Worm (Caenorhabditis elegans) whole organism, mixed stage, embryonic: ENCODE data around the gene srbc-55.
"Not testable (repeated sequence)": the region's sequence is repeated elsewhere in the genome, so short reads cannot be mapped to it uniquely, and the experiment has no call there.

Experiments used
- M03D4.4 ChIP-seq: sonication (generic microtip); optimal IDR thresholded peaks from 2 replicates; lab custom pipeline; 2017; ENCODE audit warnings: mild to moderate bottlenecking, missing genetic modification characterization, missing compliant biosample characterization
- bed-3 ChIP-seq: fragments of 200-800 bp; sonication (Bioruptor generic); optimal IDR thresholded peaks from 3 replicates; lab custom pipeline; 2018; ENCODE audit warnings: mild to moderate bottlenecking, missing genetic modification characterization, moderate library complexity, missing compliant biosample characterization
- blmp-1 ChIP-seq: fragments of 150-350 bp; optimal IDR thresholded peaks from 2 replicates; lab custom pipeline; 2014; ENCODE audit warnings: missing biosample characterization, missing genetic modification characterization
- ceh-39 ChIP-seq: fragments of 150-350 bp; optimal IDR thresholded peaks from 2 replicates; lab custom pipeline; 2014; ENCODE audit warnings: missing biosample characterization, missing genetic modification characterization
- ceh-43 ChIP-seq: fragments of 200-800 bp; sonication (Bioruptor generic); optimal IDR thresholded peaks from 2 replicates; lab custom pipeline; 2018; ENCODE audit warnings: mild to moderate bottlenecking, missing genetic modification characterization, moderate library complexity, missing compliant biosample characterization
- ceh-83 ChIP-seq: fragments of 200-800 bp; sonication (Bioruptor generic); optimal IDR thresholded peaks from 2 replicates; lab custom pipeline; 2018; ENCODE audit warnings: mild to moderate bottlenecking, missing genetic modification characterization, missing compliant biosample characterization
- ces-1 ChIP-seq: fragments of 150-350 bp; optimal IDR thresholded peaks from 2 replicates; lab custom pipeline; 2014; ENCODE audit warnings: missing biosample characterization, missing genetic modification reagents, missing genetic modification characterization
- drap-1 ChIP-seq: fragments of 200-800 bp; sonication (Bioruptor generic); optimal IDR thresholded peaks from 3 replicates; lab custom pipeline; 2018; ENCODE audit warnings: mild to moderate bottlenecking, missing genetic modification characterization, missing compliant biosample characterization
- elt-1 ChIP-seq: sonication (generic microtip); optimal IDR thresholded peaks from 2 replicates; lab custom pipeline; 2017; ENCODE audit warnings: missing genetic modification characterization, mild to moderate bottlenecking, missing compliant biosample characterization, antibody characterized with exemption, moderate library complexity, borderline replicate concordance; ENCODE audit not compliant: insufficient read depth
- elt-3 ChIP-seq: fragments of 150-350 bp; optimal IDR thresholded peaks from 2 replicates; lab custom pipeline; 2014; ENCODE audit warnings: missing biosample characterization, missing genetic modification characterization
- flh-1 ChIP-seq: fragments of 200-800 bp; sonication (Bioruptor generic); optimal IDR thresholded peaks from 2 replicates; lab custom pipeline; 2018; ENCODE audit warnings: mild to moderate bottlenecking, missing genetic modification characterization, moderate library complexity, missing compliant biosample characterization
- ham-2 ChIP-seq: fragments of 200-800 bp; sonication (Bioruptor generic); optimal IDR thresholded peaks from 2 replicates; lab custom pipeline; 2018; ENCODE audit warnings: mild to moderate bottlenecking, missing genetic modification characterization, missing compliant biosample characterization
- hlh-1 ChIP-seq: fragments of 150-350 bp; optimal IDR thresholded peaks from 2 replicates; lab custom pipeline; 2014; ENCODE audit warnings: missing biosample characterization, missing genetic modification reagents, missing genetic modification characterization
- lin-13 ChIP-seq: fragments of 150-350 bp; optimal IDR thresholded peaks from 2 replicates; lab custom pipeline; 2014; ENCODE audit warnings: missing biosample characterization, missing genetic modification characterization
- lin-32 ChIP-seq: fragments of 200-800 bp; sonication (Bioruptor generic); optimal IDR thresholded peaks from 2 replicates; lab custom pipeline; 2018; ENCODE audit warnings: mild to moderate bottlenecking, missing genetic modification characterization, missing compliant biosample characterization
- mab-5 ChIP-seq: fragments of 150-350 bp; optimal IDR thresholded peaks from 2 replicates; lab custom pipeline; 2014; ENCODE audit warnings: missing biosample characterization, missing genetic modification characterization
- mls-2 ChIP-seq: sonication (generic microtip); optimal IDR thresholded peaks from 2 replicates; lab custom pipeline; 2016; ENCODE audit warnings: mild to moderate bottlenecking, missing genetic modification characterization, moderate library complexity, missing compliant biosample characterization
- nhr-12 ChIP-seq: fragments of 150-350 bp; optimal IDR thresholded peaks from 2 replicates; lab custom pipeline; 2014; ENCODE audit warnings: missing biosample characterization, missing genetic modification characterization
- nhr-2 ChIP-seq: fragments of 150-350 bp; optimal IDR thresholded peaks from 2 replicates; lab custom pipeline; 2014; ENCODE audit warnings: missing biosample characterization, missing genetic modification characterization
- nhr-237 ChIP-seq: fragments of 150-350 bp; optimal IDR thresholded peaks from 2 replicates; lab custom pipeline; 2014; ENCODE audit warnings: missing biosample characterization, missing genetic modification characterization
- nhr-28 ChIP-seq: fragments of 150-350 bp; optimal IDR thresholded peaks from 2 replicates; lab custom pipeline; 2014; ENCODE audit warnings: missing biosample characterization, missing genetic modification characterization
- nhr-76 ChIP-seq: sonication (generic microtip); optimal IDR thresholded peaks from 2 replicates; lab custom pipeline; 2017; ENCODE audit warnings: missing biosample characterization, missing genetic modification characterization
- pha-4 ChIP-seq: fragments of 150-350 bp; optimal IDR thresholded peaks from 2 replicates; lab custom pipeline; 2018; ENCODE audit warnings: missing biosample characterization, missing genetic modification reagents, missing genetic modification characterization
- sem-2 ChIP-seq: fragments of 200-800 bp; sonication (Bioruptor generic); optimal IDR thresholded peaks from 2 replicates; lab custom pipeline; 2018; ENCODE audit warnings: mild to moderate bottlenecking, missing genetic modification characterization, missing compliant biosample characterization
- snpc-4 ChIP-seq: fragments of 150-350 bp; optimal IDR thresholded peaks from 2 replicates; lab custom pipeline; 2014; ENCODE audit warnings: missing biosample characterization, missing genetic modification characterization
- tbx-8 ChIP-seq: fragments of 200-800 bp; sonication (Bioruptor generic); optimal IDR thresholded peaks from 2 replicates; lab custom pipeline; 2018; ENCODE audit warnings: mild to moderate bottlenecking, missing genetic modification characterization, moderate library complexity, missing compliant biosample characterization
- unc-120 ChIP-seq: sonication (generic microtip); optimal IDR thresholded peaks from 2 replicates; lab custom pipeline; 2017; ENCODE audit warnings: missing genetic modification characterization, missing compliant biosample characterization; ENCODE audit not compliant: poor library complexity, severe bottlenecking
- unc-39 ChIP-seq: fragments of 150-350 bp; optimal IDR thresholded peaks from 2 replicates; lab custom pipeline; 2014; ENCODE audit warnings: missing biosample characterization, missing genetic modification characterization
- unc-62 ChIP-seq: fragments of 150-350 bp; optimal IDR thresholded peaks from 2 replicates; lab custom pipeline; 2014; ENCODE audit warnings: missing biosample characterization, missing genetic modification reagents, missing genetic modification characterization
- zip-8 ChIP-seq: fragments of 150-350 bp; optimal IDR thresholded peaks from 2 replicates; lab custom pipeline; 2014; ENCODE audit warnings: missing biosample characterization, missing genetic modification characterization
- ztf-11 ChIP-seq: fragments of 150-350 bp; optimal IDR thresholded peaks from 2 replicates; lab custom pipeline; 2014; ENCODE audit warnings: missing biosample characterization, missing genetic modification characterization

Gene srbc-55

DNA sequence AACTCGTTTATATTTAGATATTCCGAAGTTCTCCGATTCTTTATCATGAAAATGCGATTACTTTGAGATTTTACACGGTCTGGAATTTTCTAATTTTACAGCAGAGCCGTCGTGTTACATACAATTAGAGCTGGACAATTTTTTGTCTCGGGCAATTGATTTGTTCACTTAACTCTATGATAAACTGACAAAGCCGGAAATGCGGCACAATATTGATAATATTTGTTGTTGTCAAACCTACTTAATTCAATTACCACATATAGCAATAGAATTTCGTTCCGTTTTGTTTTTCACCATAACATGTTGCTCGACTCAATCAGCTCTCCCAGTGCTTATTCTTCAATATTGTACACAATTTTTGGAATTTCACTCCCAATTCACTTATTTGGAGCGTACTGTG is 33.2 kb upstream of the srbc-55 start, which contains the start of gene srh-299:
srh-299 (plus strand) TSS at position 301 of the 400 bp plus-strand sequence.
- TF ChIP-seq bed-3 (GFP tag; lab: Kevin White, UChicago) (no peak), ceh-83 (no peak), unc-120 (tag; lab: Kevin White, UChicago) (no peak), M03D4.4 (no peak), snpc-4 (tag; lab: Kevin White, UChicago) (no peak), nhr-237 (tag; lab: Kevin White, UChicago) (no peak), ces-1 (GFP tag; lab: Kevin White, UChicago) (no peak), ztf-11 (tag; lab: Kevin White, UChicago) (no peak), lin-13 (tag; lab: Kevin White, UChicago) (no peak), zip-8 (tag; lab: Kevin White, UChicago) (no peak), ceh-39 (tag; lab: Kevin White, UChicago) (no peak), mab-5 (tag; lab: Kevin White, UChicago) (no peak), nhr-28 (tag; lab: Kevin White, UChicago) (no peak), unc-62 (GFP tag; lab: Kevin White, UChicago) (no peak), elt-3 (tag; lab: Kevin White, UChicago) (no peak), blmp-1 (tag; lab: Kevin White, UChicago) (no peak), ceh-43 (GFP tag; lab: Kevin White, UChicago) (no peak)

DNA sequence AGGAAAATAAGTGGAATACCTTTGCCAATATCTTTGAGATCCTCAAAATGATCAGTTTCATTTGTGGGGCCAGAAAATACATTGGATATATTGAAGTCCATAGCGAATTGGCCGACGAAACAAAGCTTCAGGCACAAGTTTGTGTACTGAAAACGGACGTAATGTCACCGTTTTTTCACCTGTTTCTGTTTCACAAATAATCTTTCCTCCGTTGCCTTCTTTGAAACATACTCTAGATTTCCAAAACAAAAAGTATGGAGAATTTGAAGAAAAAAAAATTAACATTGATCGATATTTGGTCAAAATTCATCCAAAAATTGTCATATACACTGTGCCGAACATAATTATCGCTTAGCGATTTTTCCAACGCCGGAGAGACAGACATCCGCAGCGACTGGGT is 32.8 kb upstream of the srbc-55 start, which contains the start of gene srz-12:
srz-12 (minus strand) TSS at position 101 of the 400 bp plus-strand sequence.
- no peak for TF ChIP-seq zip-8 (tag; lab: Kevin White, UChicago)
- TF ChIP-seq flh-1 (GFP tag; lab: Kevin White, UChicago): no peak
- TF ChIP-seq nhr-12 (tag; lab: Kevin White, UChicago): no peak
- TF ChIP-seq ham-2 (GFP tag; lab: Kevin White, UChicago): no peak
- no peak for TF ChIP-seq elt-1 (tag; lab: Kevin White, UChicago)
- no peak for TF ChIP-seq unc-39 (tag; lab: Kevin White, UChicago)
- TF ChIP-seq tbx-8 (GFP tag; lab: Kevin White, UChicago): no peak

DNA sequence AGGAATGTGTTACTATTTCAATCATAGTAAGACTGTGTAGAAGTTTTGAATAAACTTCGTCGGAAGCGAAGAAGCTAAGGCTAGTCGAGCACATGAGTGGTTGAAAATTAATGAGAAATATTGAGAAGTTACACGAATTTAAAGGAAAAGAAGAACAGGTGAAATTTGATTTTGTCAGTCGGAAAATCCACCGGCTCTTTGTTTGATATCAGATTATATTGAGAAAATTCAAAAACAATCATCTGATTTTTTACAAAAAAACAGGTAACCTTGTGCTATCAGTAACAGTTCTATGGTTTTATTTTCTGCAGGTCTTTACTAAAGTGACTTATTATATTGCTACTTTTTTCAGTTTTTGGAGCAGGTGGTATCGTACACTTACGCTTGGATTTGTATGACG is 28.5 kb upstream of the srbc-55 start, which contains the start of gene srh-148:
srh-148 (minus strand) TSS at position 101 of the 400 bp plus-strand sequence.
- TF ChIP-seq pha-4 (no peak), blmp-1 (tag; lab: Kevin White, UChicago) (no peak), mls-2 (tag; lab: Kevin White, UChicago) (no peak), ces-1 (GFP tag; lab: Kevin White, UChicago) (no peak), ceh-43 (GFP tag; lab: Kevin White, UChicago) (no peak), ztf-11 (tag; lab: Kevin White, UChicago) (no peak), nhr-28 (tag; lab: Kevin White, UChicago) (no peak), mab-5 (tag; lab: Kevin White, UChicago) (no peak), elt-3 (tag; lab: Kevin White, UChicago) (no peak), elt-1 (tag; lab: Kevin White, UChicago) (no peak), lin-32 (GFP tag; lab: Kevin White, UChicago) (no peak), M03D4.4 (no peak), hlh-1 (no peak), drap-1 (no peak), ham-2 (GFP tag; lab: Kevin White, UChicago) (no peak), sem-2 (GFP tag; lab: Kevin White, UChicago) (no peak)

DNA sequence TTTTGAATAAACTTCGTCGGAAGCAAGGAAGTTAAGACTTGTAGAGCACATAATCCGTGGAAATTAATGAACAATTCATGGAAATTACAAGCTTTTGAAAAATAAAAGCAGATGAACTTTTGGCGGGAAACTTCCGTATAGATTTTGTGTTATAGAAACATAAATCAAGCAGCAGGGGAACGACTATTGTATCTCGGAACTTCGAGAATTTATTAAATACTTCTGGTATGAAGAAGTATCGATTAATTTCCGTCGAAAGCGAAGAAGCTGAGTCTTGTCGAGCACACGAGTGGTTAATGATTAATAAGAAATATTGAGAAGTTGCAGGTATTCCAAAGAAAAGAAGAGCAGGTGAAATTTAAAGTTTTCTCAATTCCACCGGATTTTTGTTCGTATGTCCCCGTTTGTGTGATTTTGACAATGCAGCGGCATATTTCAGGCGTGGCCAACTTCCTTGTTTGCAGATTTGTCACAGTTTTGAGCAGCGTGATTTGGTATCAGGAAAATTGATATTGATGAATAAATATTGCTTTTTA is 20.5 kb upstream of the srbc-55 start, which contains the start of gene srh-147:
srh-147 (minus strand) TSS at position 51 of the 536 bp plus-strand sequence.
- not testable (repeated sequence) for TF ChIP-seq lin-32 (GFP tag; lab: Kevin White, UChicago); nhr-28 (tag; lab: Kevin White, UChicago); flh-1 (GFP tag; lab: Kevin White, UChicago)

DNA sequence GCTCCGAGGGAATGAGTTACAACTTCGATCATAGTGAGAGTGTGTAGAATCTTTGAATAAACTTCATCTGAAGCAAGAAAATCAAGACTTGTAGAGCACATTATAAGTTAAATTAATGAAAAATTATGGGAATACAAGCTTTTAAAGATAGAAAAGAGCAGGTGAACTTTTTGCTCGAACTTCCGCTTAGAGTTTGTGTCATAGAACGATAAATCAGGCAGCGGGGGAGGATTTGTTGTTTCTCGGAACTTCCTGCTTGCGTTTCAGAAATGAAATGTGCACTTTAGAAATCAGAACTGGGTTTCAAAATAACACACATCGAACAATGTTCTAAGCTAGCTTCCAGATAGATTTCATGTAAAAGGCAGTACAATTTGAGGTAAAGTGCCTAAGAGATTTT is 11.3 kb upstream of the srbc-55 start, which contains the start of gene srh-149:
srh-149 (minus strand) TSS at position 101 of the 400 bp plus-strand sequence.
- TF ChIP-seq nhr-2 (tag; lab: Kevin White, UChicago): no peak
- TF ChIP-seq lin-32 (GFP tag; lab: Kevin White, UChicago): no peak
- no peak for TF ChIP-seq unc-62 (GFP tag; lab: Kevin White, UChicago)
- TF ChIP-seq M03D4.4: no peak
- no peak for TF ChIP-seq nhr-237 (tag; lab: Kevin White, UChicago)
- no peak for TF ChIP-seq lin-13 (tag; lab: Kevin White, UChicago)
- no peak for TF ChIP-seq pha-4
- no peak for TF ChIP-seq elt-1 (tag; lab: Kevin White, UChicago)
- no peak for TF ChIP-seq nhr-76 (tag; lab: Kevin White, UChicago)
- no peak for TF ChIP-seq elt-3 (tag; lab: Kevin White, UChicago)
